Worm (Caenorhabditis elegans): ENCODE data around the gene pmk-2.

- no peak for TF ChIP-seq lin-15B (tag; optimal IDR thresholded peaks at IDR 0.05)
- no peak for TF ChIP-seq nhr-77 (tag; optimal IDR thresholded peaks at IDR 0.05)
- TF ChIP-seq zfp-3 (GFP tag; conservative IDR thresholded peaks at IDR 0.05) = no peak
- TF ChIP-seq dpl-1 (GFP tag; optimal IDR thresholded peaks at IDR 0.05) = no peak
- TF ChIP-seq mdt-29 (GFP tag; IDR thresholded peaks at IDR 0.05) = no peak
- TF ChIP-seq ceh-28 (tag; optimal IDR thresholded peaks at IDR 0.05) = no peak
- no peak for TF ChIP-seq zag-1 (tag; optimal IDR thresholded peaks at IDR 0.05)
- TF ChIP-seq lir-3 (tag; optimal IDR thresholded peaks at IDR 0.05) = no peak
- TF ChIP-seq ces-1 (GFP tag; optimal IDR thresholded peaks at IDR 0.05) = no peak
- no peak for TF ChIP-seq ceh-20 (GFP tag; IDR thresholded peaks at IDR 0.05)
- no peak for TF ChIP-seq snpc-4 (tag; optimal IDR thresholded peaks at IDR 0.05)
Measured at ce11 chrIV:8105083-8105482, 38.2 kb upstream of the pmk-2 start.

All from whole organism, L4 larva.